Fruit fly (Drosophila melanogaster) whole organism, embryonic: ENCODE measurements around the gene Obp19d.

Experiments used
- Ada2b ChIP-seq: fragments of 200-800 bp; sonication (Bioruptor generic); IDR thresholded peaks from 2 replicates; pipeline ENCODE4 v1.3.6; 2022; ENCODE audit warnings: missing biosample characterization, missing genetic modification characterization
- Aef1 ChIP-seq: fragments of 200-800 bp; sonication (Bioruptor generic); IDR thresholded peaks from 3 replicates; pipeline ENCODE4 v1.3.6; 2022; ENCODE audit warnings: missing biosample characterization, missing genetic modification characterization
- Awh ChIP-seq: fragments of 200-800 bp; sonication (Bioruptor generic); IDR thresholded peaks from 2 replicates; pipeline ENCODE4, ENCODE4 v1.3.6; 2022; ENCODE audit warnings: missing biosample characterization, missing genetic modification characterization
- Blimp-1 ChIP-seq: fragments of 200-800 bp; sonication (Bioruptor generic); optimal IDR thresholded peaks from 3 replicates; lab custom pipeline; 2018; ENCODE audit warnings: missing biosample characterization, missing genetic modification characterization, mild to moderate bottlenecking, moderate library complexity, missing genetic modification reagents
- CG10209 ChIP-seq: fragments of 200-800 bp; sonication (Bioruptor generic); optimal IDR thresholded peaks from 3 replicates; lab custom pipeline; 2017; ENCODE audit warnings: missing biosample characterization, mild to moderate bottlenecking, missing genetic modification characterization, missing genetic modification reagents
- CG12236 ChIP-seq: fragments of 200-800 bp; sonication (Bioruptor generic); optimal IDR thresholded peaks from 2 replicates; lab custom pipeline; 2016; ENCODE audit warnings: missing biosample characterization, missing genetic modification characterization
- CG14050 ChIP-seq: fragments of 200-800 bp; sonication (Bioruptor generic); IDR thresholded peaks from 3 replicates; pipeline ENCODE4 v1.3.6; 2022; ENCODE audit warnings: missing biosample characterization, missing genetic modification characterization
- CG14710 ChIP-seq: fragments of 200-800 bp; sonication (Bioruptor generic); optimal IDR thresholded peaks from 3 replicates; lab custom pipeline; 2019; ENCODE audit warnings: missing biosample characterization, mild to moderate bottlenecking, missing genetic modification characterization, moderate library complexity
- CG17829 ChIP-seq: fragments of 200-800 bp; optimal IDR thresholded peaks from 2 replicates; lab custom pipeline; 2019; ENCODE audit warnings: missing biosample characterization, mild to moderate bottlenecking, missing genetic modification characterization, moderate library complexity
- CG2129 ChIP-seq: fragments of 200-800 bp; sonication (Bioruptor generic); IDR thresholded peaks from 2 replicates; pipeline ENCODE4 v1.3.6; 2022; ENCODE audit warnings: missing biosample characterization, missing genetic modification characterization; ENCODE audit not compliant: partially characterized antibody
- CG4360 ChIP-seq: fragments of 200-800 bp; sonication (Bioruptor generic); IDR thresholded peaks from 2 replicates; pipeline ENCODE4 v1.3.6; 2022; ENCODE audit warnings: missing biosample characterization, missing genetic modification characterization
- CG8359 ChIP-seq: fragments of 200-800 bp; sonication (Bioruptor generic); optimal IDR thresholded peaks from 2 replicates; lab custom pipeline; 2017; ENCODE audit warnings: missing biosample characterization, mild to moderate bottlenecking, missing genetic modification characterization, borderline replicate concordance
- CG8944 ChIP-seq: fragments of 200-800 bp; sonication (Bioruptor generic); optimal IDR thresholded peaks from 3 replicates; lab custom pipeline; 2016; ENCODE audit warnings: missing biosample characterization, missing genetic modification characterization
- CG9215 ChIP-seq: fragments of 200-800 bp; sonication (Bioruptor generic); IDR thresholded peaks from 2 replicates; pipeline ENCODE4 v1.3.6; 2022; ENCODE audit warnings: missing biosample characterization, missing genetic modification characterization
- CG9437 ChIP-seq: fragments of 200-800 bp; sonication (Bioruptor generic); optimal IDR thresholded peaks from 2 replicates; lab custom pipeline; 2018; ENCODE audit warnings: missing biosample characterization, mild to moderate bottlenecking, missing genetic modification characterization
- Fer3 ChIP-seq: fragments of 200-800 bp; sonication (Bioruptor generic); optimal IDR thresholded peaks from 2 replicates; lab custom pipeline; 2018; ENCODE audit warnings: missing biosample characterization, mild to moderate bottlenecking, missing genetic modification characterization, moderate library complexity
- H2.0 ChIP-seq: fragments of 200-800 bp; sonication (Bioruptor generic); IDR thresholded peaks from 2 replicates; pipeline ENCODE4 v1.3.6; 2022; ENCODE audit warnings: missing biosample characterization, missing genetic modification characterization
- Hmx ChIP-seq: fragments of 200-800 bp; sonication (Bioruptor generic); optimal IDR thresholded peaks from 2 replicates; lab custom pipeline; 2016; ENCODE audit warnings: missing biosample characterization, missing genetic modification characterization
- Hr3 ChIP-seq: fragments of 200-800 bp; sonication (Bioruptor generic); optimal IDR thresholded peaks from 3 replicates; lab custom pipeline; 2016; ENCODE audit warnings: missing biosample characterization, missing genetic modification characterization
- Lim3 ChIP-seq: fragments of 200-800 bp; sonication (Bioruptor generic); IDR thresholded peaks from 2 replicates; pipeline ENCODE4 v1.3.6; 2022; ENCODE audit warnings: missing biosample characterization, missing genetic modification characterization
- Lpt ChIP-seq: fragments of >200 bp; optimal IDR thresholded peaks from 2 replicates; lab custom pipeline; 2018; ENCODE audit warnings: missing biosample characterization, missing genetic modification characterization
- MTF-1 ChIP-seq: fragments of 200-800 bp; sonication (Bioruptor generic); optimal IDR thresholded peaks from 2 replicates; lab custom pipeline; 2018; ENCODE audit warnings: missing biosample characterization, mild to moderate bottlenecking, missing genetic modification characterization, borderline replicate concordance
- Mes4 ChIP-seq: fragments of 200-800 bp; sonication (Bioruptor generic); optimal IDR thresholded peaks from 2 replicates; lab custom pipeline; 2016; ENCODE audit warnings: missing biosample characterization, missing genetic modification characterization
- Oaz ChIP-seq: fragments of 200-800 bp; sonication (Bioruptor generic); IDR thresholded peaks from 2 replicates; pipeline ENCODE4 v1.3.6; 2022; ENCODE audit warnings: missing biosample characterization, missing genetic modification characterization
- Ravus ChIP-seq: fragments of 200-800 bp; sonication (Bioruptor generic); IDR thresholded peaks from 2 replicates; pipeline ENCODE4 v1.3.6; 2022; ENCODE audit warnings: missing biosample characterization, missing genetic modification characterization
- Scr ChIP-seq: fragments of 200-800 bp; sonication (Bioruptor generic); IDR thresholded peaks from 2 replicates; pipeline ENCODE4 v1.3.6; 2022; ENCODE audit warnings: missing biosample characterization, missing genetic modification characterization; ENCODE audit not compliant: partially characterized antibody
- Usf ChIP-seq: fragments of 200-800 bp; sonication (Bioruptor generic); optimal IDR thresholded peaks from 2 replicates; lab custom pipeline; 2017; ENCODE audit warnings: missing genotype, missing biosample characterization, missing genetic modification characterization
- bigmax ChIP-seq: fragments of 200-800 bp; sonication (Bioruptor generic); optimal IDR thresholded peaks from 2 replicates; lab custom pipeline; 2018; ENCODE audit warnings: missing biosample characterization, mild to moderate bottlenecking, missing genetic modification characterization
- br ChIP-seq: fragments of >200 bp; optimal IDR thresholded peaks from 2 replicates; lab custom pipeline; 2017
- dimm ChIP-seq: fragments of 200-800 bp; sonication (Bioruptor generic); IDR thresholded peaks from 2 replicates; pipeline ENCODE4 v1.3.6; 2022; ENCODE audit warnings: missing biosample characterization, missing genetic modification characterization
- emc ChIP-seq: fragments of 200-800 bp; sonication (Bioruptor generic); optimal IDR thresholded peaks from 2 replicates; lab custom pipeline; 2016; ENCODE audit warnings: missing biosample characterization, missing genetic modification characterization
- fd96Cb ChIP-seq: fragments of 200-800 bp; sonication (Bioruptor generic); optimal IDR thresholded peaks from 2 replicates; lab custom pipeline; 2018; ENCODE audit warnings: missing biosample characterization, mild to moderate bottlenecking, missing genetic modification characterization, moderate library complexity
- gcm ChIP-seq: fragments of 200-800 bp; sonication (Bioruptor generic); optimal IDR thresholded peaks from 2 replicates; lab custom pipeline; 2019; ENCODE audit warnings: missing biosample characterization, mild to moderate bottlenecking, missing genetic modification characterization, moderate library complexity
- jigr1 ChIP-seq: fragments of 200-800 bp; sonication (Bioruptor generic); IDR thresholded peaks from 3 replicates; pipeline ENCODE4 v1.3.6; 2022; ENCODE audit warnings: missing biosample characterization, missing genetic modification characterization
- kay ChIP-seq: fragments of 200-800 bp; sonication (Bioruptor generic); optimal IDR thresholded peaks from 2 replicates; lab custom pipeline; 2016; ENCODE audit warnings: missing biosample characterization, missing genetic modification characterization
- lmd ChIP-seq: fragments of 200-800 bp; sonication (Bioruptor generic); IDR thresholded peaks from 2 replicates; pipeline ENCODE4 v1.3.6; 2022; ENCODE audit warnings: missing biosample characterization, missing genetic modification characterization
- maf-S ChIP-seq: fragments of 200-800 bp; sonication (Bioruptor generic); optimal IDR thresholded peaks from 2 replicates; lab custom pipeline; 2016; ENCODE audit warnings: missing biosample characterization, missing genetic modification characterization
- pfk ChIP-seq: fragments of 200-800 bp; sonication (Bioruptor generic); optimal IDR thresholded peaks from 2 replicates; lab custom pipeline; 2018; ENCODE audit warnings: missing biosample characterization, mild to moderate bottlenecking, missing genetic modification characterization, moderate library complexity
- pzg ChIP-seq: fragments of 200-800 bp; sonication (Bioruptor generic); optimal IDR thresholded peaks from 3 replicates; lab custom pipeline; 2018; ENCODE audit warnings: missing biosample characterization, mild to moderate bottlenecking, missing genetic modification characterization, moderate library complexity
- tin ChIP-seq: fragments of 200-800 bp; sonication (Bioruptor generic); optimal IDR thresholded peaks from 3 replicates; lab custom pipeline; 2016; ENCODE audit warnings: missing biosample characterization, missing genetic modification characterization
- tna ChIP-seq: fragments of 200-800 bp; sonication (Bioruptor generic); IDR thresholded peaks from 2 replicates; pipeline ENCODE4 v1.3.6; 2022; ENCODE audit warnings: missing biosample characterization, missing genetic modification characterization; ENCODE audit not compliant: partially characterized antibody
- tup ChIP-seq: fragments of 200-800 bp; sonication (Bioruptor generic); optimal IDR thresholded peaks from 2 replicates; lab custom pipeline; 2016; ENCODE audit warnings: missing biosample characterization, mild to moderate bottlenecking, missing genetic modification characterization, moderate library complexity
- unpg ChIP-seq: fragments of 200-800 bp; sonication (Bioruptor generic); optimal IDR thresholded peaks from 3 replicates; lab custom pipeline; 2018; ENCODE audit warnings: missing biosample characterization, mild to moderate bottlenecking, missing genetic modification characterization, moderate library complexity
- vvl ChIP-seq: fragments of 200-800 bp; sonication (Bioruptor generic); IDR thresholded peaks from 2 replicates; pipeline ENCODE4 v1.3.6; 2022; ENCODE audit warnings: missing biosample characterization, missing genetic modification characterization
- wdn ChIP-seq: fragments of 200-800 bp; sonication (Bioruptor generic); IDR thresholded peaks from 2 replicates; pipeline ENCODE4 v1.3.6; 2022; ENCODE audit warnings: missing biosample characterization, missing genetic modification characterization
- wor ChIP-seq: fragments of 200-800 bp; sonication (Bioruptor generic); IDR thresholded peaks from 2 replicates; pipeline ENCODE4 v1.3.6; 2022; ENCODE audit warnings: missing biosample characterization, missing genetic modification characterization
- yki ChIP-seq: fragments of >200 bp; optimal IDR thresholded peaks from 3 replicates; lab custom pipeline; 2018
- z ChIP-seq: fragments of 200-800 bp; sonication (Bioruptor generic); IDR thresholded peaks from 3 replicates; pipeline ENCODE4 v1.3.6; 2022; ENCODE audit warnings: missing biosample characterization, missing genetic modification characterization
- zen ChIP-seq: fragments of 200-800 bp; sonication (Bioruptor generic); optimal IDR thresholded peaks from 3 replicates; lab custom pipeline; 2018; ENCODE audit warnings: missing biosample characterization, mild to moderate bottlenecking, missing genetic modification characterization, moderate library complexity
- zfh1 ChIP-seq: fragments of 200-800 bp; sonication (Bioruptor generic); IDR thresholded peaks from 3 replicates; pipeline ENCODE4 v1.3.6; 2022; ENCODE audit warnings: missing biosample characterization, missing genetic modification characterization

The Obp19d gene

dm6 chrX:20429482-20430204, 10.2 kb downstream of the Obp19d start, which contains the start of the genes CG11710 and mal (continued):
- peak; percentile 31 for TF ChIP-seq Ravus
- peak; percentile 80 for TF ChIP-seq CG14710 (tag; lab: Kevin White, UChicago)
- peak; percentile 42 for TF ChIP-seq zen
- TF ChIP-seq tup: peak; percentile 45
- no peak for TF ChIP-seq bigmax (GFP tag; lab: Kevin White, UChicago)
- peak; percentile 33; the same call in 1 of the 2 replicates for TF ChIP-seq tna (GFP tag; lab: Robert Waterston, UW)
- TF ChIP-seq Scr: peak; percentile 53
- TF ChIP-seq pzg (GFP tag; lab: Kevin White, UChicago): peak; percentile 22
- peak; percentile 54; the same call in 2 of the 3 replicates for TF ChIP-seq CG14050 (GFP tag; lab: Robert Waterston, UW)
- TF ChIP-seq Blimp-1 (GFP tag; lab: Kevin White, UChicago): peak; percentile 79
- no peak for TF ChIP-seq yki (lab: Kevin White, UChicago)
- no peak for TF ChIP-seq MTF-1 (GFP tag; lab: Kevin White, UChicago)
- TF ChIP-seq Usf (GFP tag; lab: Kevin White, UChicago): peak; percentile 41
- peak; percentile 57 for TF ChIP-seq Hr3 (GFP tag; lab: Kevin White, UChicago)
- peak; percentile 62 for TF ChIP-seq wor (GFP tag; lab: Robert Waterston, UW)
- peak; percentile 72 for TF ChIP-seq Oaz
- TF ChIP-seq pfk: peak; percentile 14
- peak; percentile 82 for TF ChIP-seq CG17829 (tag; lab: Kevin White, UChicago)
- peak; percentile 62 for TF ChIP-seq Hmx (GFP tag; lab: Kevin White, UChicago)
- no peak for TF ChIP-seq br (lab: Kevin White, UChicago)
- TF ChIP-seq lmd (GFP tag; lab: Robert Waterston, UW): peak; percentile 86
- peak; percentile 81 for TF ChIP-seq fd96Cb
- peak; percentile 58 for TF ChIP-seq CG8359 (GFP tag; lab: Kevin White, UChicago)
- TF ChIP-seq CG4360 (GFP tag; lab: Robert Waterston, UW): no peak
- peak; percentile 73 for TF ChIP-seq Ada2b
- TF ChIP-seq CG8944 (GFP tag; lab: Kevin White, UChicago): peak; percentile 46
- no peak for TF ChIP-seq Awh (GFP tag; lab: Robert Waterston, UW)
- TF ChIP-seq gcm (GFP tag; lab: Kevin White, UChicago): no peak
- peak; percentile 82 for TF ChIP-seq tin (GFP tag; lab: Kevin White, UChicago)
- TF ChIP-seq Lpt (GFP tag; lab: Kevin White, UChicago): no peak
- TF ChIP-seq Fer3 (tag; lab: Kevin White, UChicago): peak; percentile 84
- peak; percentile 59; the same call in 1 of the 3 replicates for TF ChIP-seq jigr1
- peak; percentile 50 for TF ChIP-seq H2.0 (GFP tag; lab: Robert Waterston, UW)
- TF ChIP-seq vvl (GFP tag; lab: Robert Waterston, UW): peak; percentile 70; the same call in 1 of the 2 replicates
- peak; percentile 61 for TF ChIP-seq CG9437 (GFP tag; lab: Kevin White, UChicago)
- TF ChIP-seq Aef1 (GFP tag; lab: Robert Waterston, UW): peak; percentile 78
- no peak for TF ChIP-seq Lim3 (GFP tag; lab: Robert Waterston, UW)
- TF ChIP-seq dimm (GFP tag; lab: Robert Waterston, UW): 0 out of 2 replicates have a peak, but pooled peaks have one; percentile 33
- TF ChIP-seq kay (GFP tag; lab: Kevin White, UChicago): peak; percentile 54
- no peak for TF ChIP-seq CG12236 (GFP tag; lab: Kevin White, UChicago)
- TF ChIP-seq Mes4: no peak
- TF ChIP-seq CG2129: no peak
- peak; percentile 48 for TF ChIP-seq maf-S (GFP tag; lab: Kevin White, UChicago)
- TF ChIP-seq z (GFP tag; lab: Robert Waterston, UW): no peak
- peak; percentile 41 for TF ChIP-seq emc
- peak; percentile 80 for TF ChIP-seq CG10209
- TF ChIP-seq CG9215 (GFP tag; lab: Robert Waterston, UW): peak; percentile 79
- TF ChIP-seq wdn (GFP tag; lab: Robert Waterston, UW): peak; percentile 52; the same call in 1 of the 2 replicates
- no peak for TF ChIP-seq unpg (GFP tag; lab: Kevin White, UChicago)
- TF ChIP-seq zfh1: peak; percentile 50; the same call in 2 of the 3 replicates
